Worm (Caenorhabditis elegans) whole organism, early embryonic: ENCODE results near the gene F35H10.10.

Experiments
- B0310.2 ChIP-seq: sonication (generic microtip); optimal IDR thresholded peaks from 2 replicates; lab custom pipeline; 2016; ENCODE audit warnings: mild to moderate bottlenecking, missing genetic modification characterization, missing compliant biosample characterization
- F13C5.2 ChIP-seq: sonication (generic microtip); optimal IDR thresholded peaks from 2 replicates; lab custom pipeline; 2017; ENCODE audit warnings: mild to moderate bottlenecking, missing genetic modification characterization, inconsistent platforms, missing compliant biosample characterization
- aly-1 ChIP-seq: sonication (generic microtip); optimal IDR thresholded peaks from 2 replicates; lab custom pipeline; 2016; ENCODE audit warnings: missing genetic modification characterization, missing compliant biosample characterization
- ama-1 ChIP-seq: fragments of 150-350 bp; optimal IDR thresholded peaks from 2 replicates; lab custom pipeline; 2014
- ceh-13 ChIP-seq: fragments of 200-800 bp; sonication (Bioruptor generic); optimal IDR thresholded peaks from 2 replicates; lab custom pipeline; 2018; ENCODE audit warnings: mild to moderate bottlenecking, missing genetic modification characterization, missing compliant biosample characterization
- ceh-36 ChIP-seq: sonication (generic microtip); optimal IDR thresholded peaks from 2 replicates; lab custom pipeline; 2016; ENCODE audit warnings: missing genetic modification characterization, inconsistent platforms, missing compliant biosample characterization
- ets-7 ChIP-seq: sonication (generic microtip); optimal IDR thresholded peaks from 2 replicates; lab custom pipeline; 2016; ENCODE audit warnings: missing genotype, missing genetic modification characterization, missing compliant biosample characterization
- flt-1 ChIP-seq: fragments of 200-800 bp; sonication (Bioruptor generic); IDR thresholded peaks from 2 replicates; pipeline ENCODE4 v1.3.6; 2022; ENCODE audit warnings: missing genetic modification characterization, missing compliant biosample characterization
- hmbx-1 ChIP-seq: sonication (generic microtip); optimal IDR thresholded peaks from 2 replicates; lab custom pipeline; 2016; ENCODE audit warnings: mild to moderate bottlenecking, missing genetic modification characterization, missing compliant biosample characterization
- hmg-4 ChIP-seq: fragments of 200-800 bp; sonication (Bioruptor generic); optimal IDR thresholded peaks from 2 replicates; lab custom pipeline; 2018; ENCODE audit warnings: mild to moderate bottlenecking, missing genetic modification characterization, missing compliant biosample characterization
- hnd-1 ChIP-seq: sonication (generic microtip); optimal IDR thresholded peaks from 2 replicates; lab custom pipeline; 2016; ENCODE audit warnings: missing genetic modification characterization, missing compliant biosample characterization
- pes-1 ChIP-seq: fragments of 200-800 bp; sonication (Bioruptor generic); IDR thresholded peaks from 2 replicates; pipeline ENCODE4 v1.3.6; 2022; ENCODE audit warnings: missing genetic modification reagents, missing genetic modification characterization, missing compliant biosample characterization
- scrt-1 ChIP-seq: fragments of 200-800 bp; sonication (Bioruptor generic); IDR thresholded peaks from 2 replicates; pipeline ENCODE4 v1.3.6; 2022; ENCODE audit warnings: missing genetic modification characterization, missing compliant biosample characterization
- sea-1 ChIP-seq: fragments of 200-800 bp; sonication (Bioruptor generic); conservative IDR thresholded peaks from 2 replicates; pipeline ENCODE4 v1.3.6; 2022; ENCODE audit warnings: missing genetic modification characterization, missing compliant biosample characterization
- tbx-11 ChIP-seq: fragments of 200-800 bp; sonication (Bioruptor generic); IDR thresholded peaks from 2 replicates; pipeline ENCODE4 v1.3.6; 2022; ENCODE audit warnings: missing genetic modification characterization, missing compliant biosample characterization
- tbx-37 ChIP-seq: fragments of 200-800 bp; sonication (Bioruptor generic); conservative IDR thresholded peaks from 2 replicates; pipeline ENCODE4 v1.3.6; 2022; ENCODE audit warnings: missing genetic modification reagents, missing genetic modification characterization, missing compliant biosample characterization
- tra-4 ChIP-seq: sonication (generic microtip); optimal IDR thresholded peaks from 2 replicates; lab custom pipeline; 2017; ENCODE audit warnings: missing genetic modification characterization, missing compliant biosample characterization

F35H10.10 gene

DNA sequence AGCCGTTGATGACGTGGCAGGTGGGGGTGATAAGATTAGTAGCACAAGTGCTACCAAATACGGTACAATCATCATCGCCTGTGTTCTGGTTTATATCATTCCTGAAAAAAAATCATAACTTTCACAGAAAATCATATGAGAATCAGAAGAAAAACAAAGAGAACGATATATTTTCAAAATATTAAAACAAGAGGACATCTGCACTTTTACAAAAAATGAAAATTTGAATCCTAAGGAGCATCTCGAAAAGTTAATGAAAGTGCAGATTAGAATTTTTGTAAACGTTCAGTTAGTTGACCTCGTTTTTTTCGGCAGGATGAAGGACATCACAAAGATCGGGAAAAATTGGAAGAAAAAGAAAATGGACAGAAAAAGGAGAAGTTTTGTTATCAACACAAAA is at the start of gene F35H10.10:
F35H10.10 (minus strand) TSS at position 101 of the 400 bp plus-strand sequence.
- TF ChIP-seq F13C5.2 (no peak), aly-1 (no peak), ceh-36 (tag; lab: Kevin White, UChicago) (no peak), B0310.2 (tag; lab: Kevin White, UChicago) (no peak), ceh-13 (no peak), sea-1 (GFP tag; lab: Robert Waterston, UW) (no peak), tbx-37 (GFP tag; lab: Robert Waterston, UW) (no peak)

DNA sequence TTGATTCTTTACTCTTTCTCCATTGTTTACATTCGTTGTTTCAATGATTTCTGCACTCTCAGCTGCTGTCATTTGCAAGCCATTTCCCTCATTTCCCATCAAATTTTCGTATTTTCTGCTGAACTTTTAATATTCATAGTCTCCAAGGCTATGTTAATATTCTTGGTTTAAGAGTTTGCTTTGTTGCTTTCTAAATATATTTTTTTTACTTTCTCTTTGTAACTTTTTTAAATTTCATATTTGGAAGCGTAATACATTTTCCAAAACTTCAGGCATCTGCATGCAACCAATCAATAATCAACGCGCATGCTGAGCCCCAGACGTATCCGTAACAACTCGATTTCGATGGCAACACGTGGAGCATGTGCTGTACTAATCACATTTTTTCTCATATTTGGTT is 48.1 kb upstream of the F35H10.10 start, which contains the start of gene sqv-1:
sqv-1 (plus strand) TSS at position 301 of the 400 bp plus-strand sequence.
- no peak for TF ChIP-seq aly-1
- TF ChIP-seq tbx-37 (GFP tag; lab: Robert Waterston, UW), result no peak
- no peak for TF ChIP-seq ets-7 (tag; lab: Kevin White, UChicago)
- TF ChIP-seq tra-4 (tag; lab: Kevin White, UChicago), result no peak
- TF ChIP-seq hnd-1, result no peak

DNA sequence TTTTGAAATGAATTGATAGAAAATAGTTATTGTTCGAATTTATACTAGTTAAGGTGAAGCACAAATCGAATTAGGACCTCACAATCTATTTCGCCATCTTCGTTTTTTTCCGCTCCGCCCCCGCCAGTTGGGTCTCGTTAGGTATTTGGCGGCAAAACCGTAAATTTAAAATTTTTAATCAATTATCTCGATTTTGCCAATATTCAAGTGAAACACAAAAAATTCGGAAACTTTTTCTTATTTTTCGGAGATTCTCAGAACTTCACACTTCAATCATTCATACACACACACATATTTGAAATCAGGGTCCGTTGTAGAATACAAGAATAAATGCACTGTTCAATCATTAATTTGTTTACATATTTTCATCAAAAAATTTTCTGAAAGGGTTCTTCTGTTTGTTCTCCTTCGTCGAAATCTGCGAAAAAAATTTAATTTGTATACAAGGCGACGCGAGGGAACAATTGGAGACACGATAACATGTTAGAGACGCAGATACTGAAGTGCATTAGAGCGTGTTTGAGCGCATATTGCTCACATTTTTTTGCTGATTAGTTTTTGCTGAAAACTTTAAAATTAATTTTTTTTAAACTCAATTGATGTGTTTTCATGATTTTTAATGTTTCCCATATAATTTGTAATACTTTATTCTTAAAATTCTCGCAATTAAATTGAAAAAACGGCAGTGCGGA is 47.1 kb upstream of the F35H10.10 start, which contains the start of gene D2096.5:
D2096.5 (minus strand) TSS at position 51 of the 692 bp plus-strand sequence.
- TF ChIP-seq ama-1 (lab: Kevin White, UChicago) (no peak), tra-4 (tag; lab: Kevin White, UChicago) (no peak), ceh-36 (tag; lab: Kevin White, UChicago) (no peak), F13C5.2 (no peak), B0310.2 (tag; lab: Kevin White, UChicago) (no peak), tbx-37 (GFP tag; lab: Robert Waterston, UW) (no peak), hnd-1 (no peak), hmg-4 (no peak), ceh-13 (no peak), hmbx-1 (no peak), sea-1 (GFP tag; lab: Robert Waterston, UW) (no peak), pes-1 (GFP tag; lab: Robert Waterston, UW) (no peak), ets-7 (tag; lab: Kevin White, UChicago) (no peak), scrt-1 (no peak)

DNA sequence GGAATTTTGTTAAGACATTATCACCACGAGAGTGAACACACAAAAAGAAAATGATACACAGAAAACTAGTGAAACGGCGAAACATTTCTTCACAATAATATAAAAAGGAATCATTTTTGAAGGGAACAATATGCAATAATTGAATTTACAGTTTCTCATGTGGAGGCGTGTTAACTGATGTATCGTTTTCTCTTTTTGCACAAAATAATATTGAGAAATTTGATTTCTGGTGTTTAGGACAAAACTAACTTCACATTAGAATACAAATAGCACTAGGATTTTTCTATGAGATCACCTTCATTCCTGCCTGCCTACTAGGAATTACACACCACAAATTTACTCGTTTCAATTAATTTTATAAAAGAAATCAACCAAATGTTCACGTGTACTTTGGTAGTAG is 45.7 kb upstream of the F35H10.10 start, which contains the start of gene D2096.13:
D2096.13 (minus strand) TSS at position 101 of the 400 bp plus-strand sequence.
- TF ChIP-seq hnd-1, result no peak
- no peak for TF ChIP-seq tbx-11
- no peak for TF ChIP-seq aly-1
- no peak for TF ChIP-seq F13C5.2
- no peak for TF ChIP-seq tbx-37 (GFP tag; lab: Robert Waterston, UW)
- TF ChIP-seq B0310.2 (tag; lab: Kevin White, UChicago), result no peak
- no peak for TF ChIP-seq scrt-1
- TF ChIP-seq ama-1 (lab: Kevin White, UChicago), result no peak
- no peak for TF ChIP-seq flt-1 (GFP tag; lab: Robert Waterston, UW)
- no peak for TF ChIP-seq sea-1 (GFP tag; lab: Robert Waterston, UW)
- TF ChIP-seq pes-1 (GFP tag; lab: Robert Waterston, UW), result no peak
- no peak for TF ChIP-seq hmg-4
- no peak for TF ChIP-seq ets-7 (tag; lab: Kevin White, UChicago)
- no peak for TF ChIP-seq ceh-13
- TF ChIP-seq tra-4 (tag; lab: Kevin White, UChicago), result no peak
- TF ChIP-seq hmbx-1, result no peak

DNA sequence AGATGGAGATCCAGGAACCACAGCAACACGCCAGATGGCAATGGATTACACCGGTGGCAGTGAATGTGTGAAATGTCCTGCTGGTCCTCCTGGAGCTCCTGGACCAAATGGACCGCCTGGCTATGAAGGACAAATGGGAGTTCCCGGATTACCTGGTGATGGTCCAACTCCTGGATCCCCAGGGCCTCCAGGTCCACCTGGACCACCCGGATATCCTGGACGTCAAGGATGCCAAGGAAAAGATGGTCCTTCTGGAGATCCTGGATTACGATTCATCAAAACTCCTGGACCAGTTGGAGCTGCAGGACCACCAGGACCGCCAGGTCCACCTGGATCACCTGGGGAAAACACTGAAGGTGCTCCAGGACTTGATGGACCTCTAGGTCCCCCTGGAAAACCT is 44.6 kb upstream of the F35H10.10 start:
- no peak for TF ChIP-seq B0310.2 (tag; lab: Kevin White, UChicago)
- TF ChIP-seq pes-1 (GFP tag; lab: Robert Waterston, UW), result no peak
- TF ChIP-seq scrt-1, result no peak
- TF ChIP-seq F13C5.2, result no peak
- no peak for TF ChIP-seq ceh-36 (tag; lab: Kevin White, UChicago)
- TF ChIP-seq ets-7 (tag; lab: Kevin White, UChicago), result no peak
- no peak for TF ChIP-seq hmbx-1
- TF ChIP-seq tbx-37 (GFP tag; lab: Robert Waterston, UW), result no peak
- no peak for TF ChIP-seq tra-4 (tag; lab: Kevin White, UChicago)
- no peak for TF ChIP-seq ceh-13
- TF ChIP-seq sea-1 (GFP tag; lab: Robert Waterston, UW), result no peak
- TF ChIP-seq hmg-4, result no peak
- no peak for TF ChIP-seq ama-1 (lab: Kevin White, UChicago)
- TF ChIP-seq hnd-1, result no peak
- TF ChIP-seq tbx-11, result no peak
- TF ChIP-seq flt-1 (GFP tag; lab: Robert Waterston, UW), result no peak
- no peak for TF ChIP-seq aly-1

DNA sequence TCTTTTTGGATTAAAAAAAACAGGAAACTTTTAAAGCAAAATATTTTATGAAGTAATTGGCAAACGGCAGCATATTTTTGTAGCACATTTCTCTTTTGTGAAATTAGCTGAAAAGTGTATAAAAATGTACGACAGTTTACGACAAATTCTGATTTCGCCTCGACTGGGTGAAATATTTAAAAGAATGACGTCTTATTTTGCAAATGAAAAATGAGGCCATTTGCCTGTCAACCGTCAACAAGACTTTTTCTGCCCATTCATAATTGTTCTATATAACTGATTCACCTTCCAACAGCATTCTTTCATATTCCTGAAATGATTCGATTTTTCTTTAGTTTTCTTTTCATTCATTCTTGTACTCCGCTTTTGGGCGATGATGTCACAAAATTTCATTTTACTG is 42.8 kb upstream of the F35H10.10 start, which contains the start of the genes F17E9.2 and col-116:
F17E9.2 (plus strand) TSS at position 301 of the 400 bp plus-strand sequence.
col-116 (plus strand) TSS at position 315 of the 400 bp plus-strand sequence.
- no peak for TF ChIP-seq pes-1 (GFP tag; lab: Robert Waterston, UW)
- TF ChIP-seq ceh-13, result no peak
- TF ChIP-seq B0310.2 (tag; lab: Kevin White, UChicago), result no peak
- TF ChIP-seq hnd-1, result no peak
- TF ChIP-seq ceh-36 (tag; lab: Kevin White, UChicago), result no peak
- no peak for TF ChIP-seq aly-1
- no peak for TF ChIP-seq tbx-11
- no peak for TF ChIP-seq flt-1 (GFP tag; lab: Robert Waterston, UW)
- TF ChIP-seq ama-1 (lab: Kevin White, UChicago), result no peak
- no peak for TF ChIP-seq hmg-4
- TF ChIP-seq scrt-1, result no peak
- TF ChIP-seq tbx-37 (GFP tag; lab: Robert Waterston, UW), result no peak
- no peak for TF ChIP-seq hmbx-1

DNA sequence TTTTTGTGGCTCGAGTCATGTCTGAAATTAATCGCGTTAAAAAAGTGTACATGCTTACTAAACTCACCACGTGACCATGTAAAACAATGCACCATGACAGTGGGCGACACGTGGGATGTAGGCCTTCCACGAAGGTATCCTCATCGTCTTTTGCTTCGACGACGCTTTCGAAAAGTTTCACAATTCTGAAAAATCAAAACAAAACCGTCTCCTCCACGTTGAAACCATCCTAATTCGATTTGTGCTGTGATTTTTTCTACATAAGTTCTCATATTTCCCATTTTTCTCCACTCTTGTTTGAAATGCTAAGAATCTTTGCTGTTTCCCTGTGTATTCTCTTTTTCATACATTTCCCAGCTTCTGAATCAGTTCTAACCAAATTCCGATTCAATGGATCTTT is 41.8 kb upstream of the F35H10.10 start, which contains the start of gene F17E9.3:
F17E9.3 (plus strand) TSS at position 301 of the 400 bp plus-strand sequence.
- TF ChIP-seq ama-1 (lab: Kevin White, UChicago) (no peak), sea-1 (GFP tag; lab: Robert Waterston, UW) (no peak), ceh-13 (no peak), ceh-36 (tag; lab: Kevin White, UChicago) (no peak), tbx-37 (GFP tag; lab: Robert Waterston, UW) (no peak), scrt-1 (no peak), aly-1 (no peak), tbx-11 (no peak), ets-7 (tag; lab: Kevin White, UChicago) (no peak), hmg-4 (no peak), B0310.2 (tag; lab: Kevin White, UChicago) (no peak), tra-4 (tag; lab: Kevin White, UChicago) (no peak), pes-1 (GFP tag; lab: Robert Waterston, UW) (no peak), hmbx-1 (no peak), hnd-1 (no peak), flt-1 (GFP tag; lab: Robert Waterston, UW) (no peak)
